Worm (Caenorhabditis elegans): Measurements from ENCODE around the gene F49E10.2.

ce11 chrX:5841060-5841642 is 49.0 kb upstream of the F49E10.2 start, which contains the start of gene puf-9:
- TF ChIP-seq nhr-11 (tag; optimal IDR thresholded peaks at IDR 0.05): no peak
- peak; percentile 71 for TF ChIP-seq pqm-1 (tag; optimal IDR thresholded peaks at IDR 0.05)
- TF ChIP-seq hlh-13 (GFP tag; optimal IDR thresholded peaks at IDR 0.05): no peak
- TF ChIP-seq elt-4 (tag; optimal IDR thresholded peaks at IDR 0.05): no peak
- no peak for TF ChIP-seq pag-3 (tag; optimal IDR thresholded peaks at IDR 0.05; ENCODE audit: borderline replicate concordance)
- TF ChIP-seq nhr-232 (tag; optimal IDR thresholded peaks at IDR 0.05): peak; percentile 22
- no peak for TF ChIP-seq mec-3 (tag; optimal IDR thresholded peaks at IDR 0.05; ENCODE audit: borderline replicate concordance)
- peak; percentile 9 for TF ChIP-seq hlh-8 (tag; optimal IDR thresholded peaks at IDR 0.05)
- peak; percentile 99 for TF ChIP-seq ceh-34 (tag; optimal IDR thresholded peaks at IDR 0.05)
- peak; percentile 49 for TF ChIP-seq ceh-6 (GFP tag; optimal IDR thresholded peaks at IDR 0.05)
- peak; percentile 87 for TF ChIP-seq unc-55 (GFP tag; optimal IDR thresholded peaks at IDR 0.05)

All from whole organism, late embryonic.